Worm (Caenorhabditis elegans) whole organism, L2 larva: ENCODE results near the gene mdt-9.

Source experiments
- C34F6.9 ChIP-seq: fragments of 150-350 bp; optimal IDR thresholded peaks from 2 replicates; lab custom pipeline; 2014; ENCODE audit warnings: missing biosample characterization, missing genetic modification characterization
- F13H6.1 ChIP-seq: sonication (generic microtip); optimal IDR thresholded peaks from 2 replicates; lab custom pipeline; 2016; ENCODE audit warnings: missing genetic modification characterization, missing compliant biosample characterization
- R02D3.7 ChIP-seq: fragments of 150-350 bp; optimal IDR thresholded peaks from 2 replicates; lab custom pipeline; 2014; ENCODE audit warnings: missing biosample characterization, missing genetic modification characterization
- ZK546.5 ChIP-seq: sonication (generic microtip); optimal IDR thresholded peaks from 2 replicates; lab custom pipeline; 2017; ENCODE audit warnings: missing biosample characterization, missing genetic modification characterization
- alr-1 ChIP-seq: fragments of 150-350 bp; optimal IDR thresholded peaks from 2 replicates; lab custom pipeline; 2014; ENCODE audit warnings: missing biosample characterization, missing genetic modification characterization
- ama-1 ChIP-seq: fragments of 150-350 bp; optimal IDR thresholded peaks from 2 replicates; lab custom pipeline; 2018; ENCODE audit warnings: inconsistent platforms
- blmp-1 ChIP-seq: sonication (generic microtip); optimal IDR thresholded peaks from 2 replicates; lab custom pipeline; 2017; ENCODE audit warnings: missing genetic modification characterization, mild to moderate bottlenecking, missing compliant biosample characterization, antibody characterized with exemption, moderate library complexity; ENCODE audit not compliant: insufficient read depth
- ceh-16 ChIP-seq: fragments of 150-350 bp; optimal IDR thresholded peaks from 2 replicates; lab custom pipeline; 2014; ENCODE audit warnings: missing biosample characterization, missing genetic modification characterization
- ceh-82 ChIP-seq: fragments of 150-350 bp; optimal IDR thresholded peaks from 2 replicates; lab custom pipeline; 2014; ENCODE audit warnings: missing biosample characterization, missing genetic modification characterization
- crh-2 ChIP-seq: sonication (generic microtip); optimal IDR thresholded peaks from 2 replicates; lab custom pipeline; 2017; ENCODE audit warnings: missing biosample characterization, missing genetic modification characterization
- egl-27 ChIP-seq: sonication (generic microtip); optimal IDR thresholded peaks from 3 replicates; lab custom pipeline; 2017; ENCODE audit warnings: missing biosample characterization, missing genetic modification reagents, missing genetic modification characterization
- elt-1 ChIP-seq: fragments of 150-350 bp; optimal IDR thresholded peaks from 2 replicates; lab custom pipeline; 2014; ENCODE audit warnings: missing biosample characterization, missing genetic modification characterization
- fos-1 ChIP-seq: fragments of 150-350 bp; optimal IDR thresholded peaks from 2 replicates; lab custom pipeline; 2014; ENCODE audit warnings: missing biosample characterization, missing genetic modification characterization
- gmeb-1 ChIP-seq: fragments of 150-350 bp; optimal IDR thresholded peaks from 2 replicates; lab custom pipeline; 2014; ENCODE audit warnings: missing biosample characterization, missing genetic modification characterization
- lin-11 ChIP-seq: fragments of 150-350 bp; sonication (generic microtip); optimal IDR thresholded peaks from 2 replicates; lab custom pipeline; 2014; ENCODE audit warnings: missing biosample characterization, missing genetic modification characterization, inconsistent platforms, mixed read lengths
- lin-39 ChIP-seq: fragments of 150-350 bp; optimal IDR thresholded peaks from 2 replicates; lab custom pipeline; 2014; ENCODE audit warnings: missing biosample characterization, missing genetic modification reagents, missing genetic modification characterization
- lsy-2 ChIP-seq, 2 experiments: fragments of 150-350 bp in 1 of 2; sonication (generic microtip) in 1 of 2; optimal IDR thresholded peaks; 2 replicates each; lab custom pipeline; 2014 to 2017; ENCODE audit warnings: missing biosample characterization in 2 of 2, missing genetic modification characterization in 2 of 2
- mab-5 ChIP-seq: fragments of 150-350 bp; optimal IDR thresholded peaks from 2 replicates; lab custom pipeline; 2014; ENCODE audit warnings: missing biosample characterization, missing genetic modification characterization
- mbf-1 ChIP-seq: sonication (generic microtip); optimal IDR thresholded peaks from 2 replicates; lab custom pipeline; 2017; ENCODE audit warnings: missing biosample characterization, missing genetic modification characterization
- mdl-1 ChIP-seq, 2 experiments: fragments of 150-350 bp in 1 of 2; sonication (generic microtip) in 1 of 2; optimal IDR thresholded peaks; 2 replicates each; lab custom pipeline; 2017; ENCODE audit warnings: missing biosample characterization in 2 of 2, missing genetic modification characterization in 2 of 2
- nhr-11 ChIP-seq: fragments of 150-350 bp; optimal IDR thresholded peaks from 2 replicates; lab custom pipeline; 2014; ENCODE audit warnings: missing biosample characterization, missing genetic modification characterization
- nhr-21 ChIP-seq: fragments of 150-350 bp; optimal IDR thresholded peaks from 2 replicates; lab custom pipeline; 2014; ENCODE audit warnings: missing biosample characterization, missing genetic modification characterization
- nhr-23 ChIP-seq: fragments of 150-350 bp; optimal IDR thresholded peaks from 2 replicates; lab custom pipeline; 2014; ENCODE audit warnings: missing biosample characterization, missing genetic modification reagents, missing genetic modification characterization
- nhr-237 ChIP-seq: fragments of 150-350 bp; optimal IDR thresholded peaks from 2 replicates; lab custom pipeline; 2014; ENCODE audit warnings: missing biosample characterization, missing genetic modification characterization
- nhr-25 ChIP-seq: fragments of 150-350 bp; sonication (generic microtip); optimal IDR thresholded peaks from 3 replicates; lab custom pipeline; 2014; ENCODE audit warnings: missing biosample characterization, missing genetic modification characterization
- nhr-6 ChIP-seq: fragments of 150-350 bp; optimal IDR thresholded peaks from 2 replicates; lab custom pipeline; 2014; ENCODE audit warnings: missing biosample characterization, missing genetic modification characterization
- peb-1 ChIP-seq: fragments of 150-350 bp; optimal IDR thresholded peaks from 2 replicates; lab custom pipeline; 2014; ENCODE audit warnings: missing biosample characterization, missing genetic modification characterization
- skn-1 ChIP-seq: sonication (generic microtip); optimal IDR thresholded peaks from 2 replicates; lab custom pipeline; 2017; ENCODE audit warnings: missing biosample characterization, missing genetic modification characterization
- sma-3 ChIP-seq: sonication (generic microtip); optimal IDR thresholded peaks from 2 replicates; lab custom pipeline; 2016; ENCODE audit warnings: missing genetic modification reagents, missing genetic modification characterization, missing compliant biosample characterization
- unc-39 ChIP-seq: fragments of 150-350 bp; optimal IDR thresholded peaks from 2 replicates; lab custom pipeline; 2014; ENCODE audit warnings: missing biosample characterization, missing genetic modification characterization
- unc-55 ChIP-seq: fragments of 150-350 bp; sonication (generic microtip); optimal IDR thresholded peaks from 3 replicates; lab custom pipeline; 2014; ENCODE audit warnings: missing biosample characterization, missing genetic modification reagents, missing genetic modification characterization
- unc-62 ChIP-seq: fragments of 150-350 bp; optimal IDR thresholded peaks from 2 replicates; lab custom pipeline; 2014; ENCODE audit warnings: missing biosample characterization, missing genetic modification reagents, missing genetic modification characterization
- zag-1 ChIP-seq: fragments of 150-350 bp; optimal IDR thresholded peaks from 2 replicates; lab custom pipeline; 2014; ENCODE audit warnings: missing biosample characterization, missing genetic modification characterization
- ztf-1 ChIP-seq: fragments of 200-800 bp; sonication (Bioruptor generic); conservative IDR thresholded peaks from 2 replicates; pipeline ENCODE4 v1.3.6; 2022; ENCODE audit warnings: missing genetic modification characterization, missing compliant biosample characterization
- ztf-11 ChIP-seq: sonication (generic microtip); optimal IDR thresholded peaks from 2 replicates; lab custom pipeline; 2017; ENCODE audit warnings: missing biosample characterization, missing genetic modification characterization
- ztf-4 ChIP-seq: fragments of 150-350 bp; optimal IDR thresholded peaks from 2 replicates; lab custom pipeline; 2014; ENCODE audit warnings: missing biosample characterization, missing genetic modification characterization

The mdt-9 gene

ce11 chrIV:13353143-13353773, 32.9 kb upstream of the mdt-9 start, which contains the start of the genes rec-8 and mex-5:
rec-8 (minus strand) TSS chrIV:13353193.
mex-5 (plus strand) TSS chrIV:13353723.
- no peak for TF ChIP-seq peb-1 (tag; lab: Kevin White, UChicago)
- no peak for TF ChIP-seq skn-1
- TF ChIP-seq R02D3.7 = no peak
- TF ChIP-seq ztf-4 = no peak
- TF ChIP-seq mbf-1 = no peak
- no peak for TF ChIP-seq nhr-237 (tag; lab: Kevin White, UChicago)
- no peak for TF ChIP-seq nhr-11 (tag; lab: Kevin White, UChicago)
- TF ChIP-seq, all 48 proteins: peak for 0

ce11 chrIV:13354044-13354443, 32.1 kb upstream of the mdt-9 start:
- TF ChIP-seq nhr-11 (tag; lab: Kevin White, UChicago) = no peak
- TF ChIP-seq zag-1 (tag; lab: Kevin White, UChicago) = no peak
- TF ChIP-seq elt-1 = no peak
- no peak for TF ChIP-seq skn-1
- no peak for TF ChIP-seq mbf-1
- no peak for TF ChIP-seq ZK546.5 (tag; lab: Kevin White, UChicago)
- no peak for TF ChIP-seq unc-62 (GFP tag; lab: Kevin White, UChicago)

- TF ChIP-seq unc-55 = no peak
- TF ChIP-seq F13H6.1 (tag; lab: Kevin White, UChicago) = no peak
- TF ChIP-seq peb-1 (tag; lab: Kevin White, UChicago) = no peak
- no peak for TF ChIP-seq nhr-11 (tag; lab: Kevin White, UChicago)
- no peak for TF ChIP-seq mab-5 (tag; lab: Kevin White, UChicago)
- TF ChIP-seq nhr-21 = no peak
- no peak for TF ChIP-seq nhr-25 (tag; lab: Kevin White, UChicago)
- TF ChIP-seq ceh-16 (tag; lab: Kevin White, UChicago) = no peak
- no peak for TF ChIP-seq fos-1 (tag; lab: Kevin White, UChicago)
- no peak for TF ChIP-seq lsy-2 (tag; optimal IDR thresholded peaks at IDR 0.05; lab: Kevin White, UChicago)
- no peak for TF ChIP-seq R02D3.7
- no peak for TF ChIP-seq ztf-4
- TF ChIP-seq lin-39 = no peak
- TF ChIP-seq unc-39 (tag; lab: Kevin White, UChicago) = no peak
These were observed 30.2 kb upstream of the mdt-9 start for ce11 chrIV:13356005-13356404.

ce11 chrIV:13358488-13358887, 27.7 kb upstream of the mdt-9 start, which contains the start of gene W02A2.8:
W02A2.8 (minus strand) TSS chrIV:13358588.
- no peak for TF ChIP-seq ztf-11 (tag; lab: Kevin White, UChicago)
- TF ChIP-seq peb-1 (tag; lab: Kevin White, UChicago) = no peak
- no peak for TF ChIP-seq lin-39
- no peak for TF ChIP-seq ZK546.5 (tag; lab: Kevin White, UChicago)
- no peak for TF ChIP-seq sma-3 (GFP tag; lab: Kevin White, UChicago)
- no peak for TF ChIP-seq nhr-23 (tag; lab: Kevin White, UChicago)
- no peak for TF ChIP-seq lin-11
- no peak for TF ChIP-seq skn-1
- no peak for TF ChIP-seq ztf-4
- no peak for TF ChIP-seq mab-5 (tag; lab: Kevin White, UChicago)
- TF ChIP-seq nhr-6 (tag; lab: Kevin White, UChicago) = no peak
- TF ChIP-seq nhr-21 = no peak
- TF ChIP-seq ceh-16 (tag; lab: Kevin White, UChicago) = no peak
- no peak for TF ChIP-seq ama-1 (lab: Kevin White, UChicago)
- no peak for TF ChIP-seq mdl-1 (tag; optimal IDR thresholded peaks at IDR 0.05; lab: Kevin White, UChicago)
- TF ChIP-seq unc-62 (GFP tag; lab: Kevin White, UChicago) = no peak
- TF ChIP-seq alr-1 (tag; lab: Kevin White, UChicago) = no peak
- TF ChIP-seq elt-1 = no peak
- no peak for TF ChIP-seq F13H6.1 (tag; lab: Kevin White, UChicago)

- no peak for TF ChIP-seq alr-1 (tag; lab: Kevin White, UChicago)
- TF ChIP-seq ZK546.5 (tag; lab: Kevin White, UChicago) = no peak
- TF ChIP-seq fos-1 (tag; lab: Kevin White, UChicago) = no peak
- TF ChIP-seq peb-1 (tag; lab: Kevin White, UChicago) = no peak
- no peak for TF ChIP-seq gmeb-1 (tag; lab: Kevin White, UChicago)
- no peak for TF ChIP-seq ceh-16 (tag; lab: Kevin White, UChicago)
- no peak for TF ChIP-seq unc-55
- no peak for TF ChIP-seq nhr-237 (tag; lab: Kevin White, UChicago)
- TF ChIP-seq unc-62 (GFP tag; lab: Kevin White, UChicago) = no peak
- no peak for TF ChIP-seq egl-27
- TF ChIP-seq ztf-1 (GFP tag; lab: Robert Waterston, UW) = no peak
- TF ChIP-seq lsy-2 (tag; optimal IDR thresholded peaks at IDR 0.05; lab: Kevin White, UChicago) = no peak
- TF ChIP-seq ceh-82 = no peak
- TF ChIP-seq C34F6.9 (tag; lab: Kevin White, UChicago) = no peak
- no peak for TF ChIP-seq blmp-1
- no peak for TF ChIP-seq crh-2 (tag; lab: Kevin White, UChicago)
- no peak for TF ChIP-seq lin-11
- TF ChIP-seq zag-1 (tag; lab: Kevin White, UChicago) = no peak
- TF ChIP-seq, all 48 proteins: peak for 0
These were observed 26.0 kb upstream of the mdt-9 start, which contains the start of gene Y62E10A.3 for ce11 chrIV:13360144-13360543. Y62E10A.3 (minus strand) TSS chrIV:13360244.
